Fruit fly (Drosophila melanogaster): ENCODE data around the gene Pex19.
A peak's percentile ranks its signal among the peaks of the same experiment; 100 is the strongest.

Pex19 gene

DNA sequence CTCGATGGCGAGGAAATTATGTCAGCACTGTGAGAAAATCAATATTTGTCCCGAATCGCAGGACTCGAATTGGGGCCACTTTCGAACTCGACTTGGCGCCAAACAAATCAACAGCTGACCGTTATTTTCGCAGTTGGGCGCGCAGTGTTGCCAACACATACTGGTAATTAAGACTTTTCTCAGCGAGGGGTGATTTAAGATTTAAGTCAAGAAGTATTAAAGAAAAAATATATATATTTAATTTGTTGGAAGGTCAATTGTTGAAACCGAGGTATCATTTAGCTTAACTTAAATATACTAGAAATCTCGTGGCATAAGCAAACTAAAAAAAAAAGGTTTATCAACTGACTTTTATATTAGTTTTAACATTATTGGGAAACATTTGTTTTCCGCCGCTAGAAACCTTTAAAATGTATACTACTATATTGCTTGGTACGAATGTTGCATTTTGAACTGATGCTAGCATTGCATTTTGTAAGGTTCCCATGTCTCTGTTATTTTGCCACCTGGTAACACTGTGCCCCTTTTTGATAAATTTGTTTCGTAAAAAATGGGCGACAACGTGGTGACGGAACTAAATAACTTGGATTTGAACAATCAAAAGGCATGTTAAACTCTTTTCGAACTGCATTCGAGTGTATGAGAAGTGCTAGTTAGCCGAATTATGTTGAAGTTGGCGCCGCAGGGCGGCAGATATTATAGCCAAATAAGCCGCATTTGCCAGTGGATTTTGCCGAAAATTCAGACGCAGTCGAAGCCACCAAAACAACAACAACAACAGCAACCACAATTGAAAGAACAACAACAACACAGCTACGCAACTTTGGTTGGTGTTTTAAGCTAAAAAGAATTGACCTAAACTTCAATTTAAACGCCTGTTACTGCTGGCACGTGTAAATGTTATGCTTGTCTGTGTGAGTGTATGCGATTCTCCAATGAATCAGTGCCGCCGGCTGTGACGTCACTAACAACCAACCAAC lies 11.9 kb downstream of the Pex19 start, which contains the start of the genes Patsas and ThrRS (continued):
- TF ChIP-seq NfI (GFP tag; optimal IDR thresholded peaks at IDR 0.05), result peak; percentile 86
- TF ChIP-seq corto (GFP tag; optimal IDR thresholded peaks at IDR 0.05), result no peak
- TF ChIP-seq CG7839 (tag; optimal IDR thresholded peaks at IDR 0.05), result peak; percentile 92
- TF ChIP-seq gt (GFP tag; IDR thresholded peaks at IDR 0.05), result peak; percentile 53; the same call in 1 of the 2 replicates
- TF ChIP-seq Deaf1 (tag; optimal IDR thresholded peaks at IDR 0.05), result no peak
- TF ChIP-seq cg (GFP tag; optimal IDR thresholded peaks at IDR 0.05), result peak; percentile 69
- TF ChIP-seq rib (GFP tag; IDR thresholded peaks at IDR 0.05), result peak; percentile 55; the same call in 1 of the 2 replicates
- no peak for TF ChIP-seq bigmax (GFP tag; optimal IDR thresholded peaks at IDR 0.05)
- TF ChIP-seq oc (tag; optimal IDR thresholded peaks at IDR 0.05), result no peak
- TF ChIP-seq CG12769 (tag; optimal IDR thresholded peaks at IDR 0.05), result no peak
- peak; percentile 96 for TF ChIP-seq sens (GFP tag)
- peak; percentile 78 to 88 for TF ChIP-seq Hr51 (GFP tag; optimal IDR thresholded peaks at IDR 0.05)
- no peak for TF ChIP-seq Kr (GFP tag; optimal IDR thresholded peaks at IDR 0.05)
- peak; percentile 91 for TF ChIP-seq Hmr (GFP tag; optimal IDR thresholded peaks at IDR 0.05)
- TF ChIP-seq D19B (GFP tag; optimal IDR thresholded peaks at IDR 0.05), result peak; percentile 72
- peak; percentile 83 for TF ChIP-seq cato (GFP tag; optimal IDR thresholded peaks at IDR 0.05; ENCODE audit: borderline replicate concordance)
- TF ChIP-seq CG11093 (GFP tag; IDR thresholded peaks at IDR 0.05), result peak; percentile 74; the same call in 2 of the 3 replicates
- TF ChIP-seq crc (GFP tag; optimal IDR thresholded peaks at IDR 0.05), result peak; percentile 43
- peak; percentile 89 for TF ChIP-seq CG6689 (GFP tag; IDR thresholded peaks at IDR 0.05)
- peak; percentile 28 for TF ChIP-seq tup (GFP tag; optimal IDR thresholded peaks at IDR 0.05)
- TF ChIP-seq wor (GFP tag; IDR thresholded peaks at IDR 0.05), result peak; percentile 32; the same call in 1 of the 2 replicates
- no peak for TF ChIP-seq inv (GFP tag; IDR thresholded peaks at IDR 0.05; ENCODE audit: partially characterized antibody)
- peak; percentile 24 for TF ChIP-seq luna (GFP tag; optimal IDR thresholded peaks at IDR 0.05)
- TF ChIP-seq slbo (GFP tag; IDR thresholded peaks at IDR 0.05), result peak; percentile 91
- peak; percentile 69 for TF ChIP-seq gsb (GFP tag; IDR thresholded peaks at IDR 0.05)
- TF ChIP-seq CG12299 (tag; optimal IDR thresholded peaks at IDR 0.05), result peak; percentile 79
- peak in 1 of 3 experiments; percentile 85 for TF ChIP-seq lola (GFP tag; optimal IDR thresholded peaks at IDR 0.05)
- peak; percentile 86 for TF ChIP-seq CG14441 (GFP tag; IDR thresholded peaks at IDR 0.05)
- TF ChIP-seq CG6791 (GFP tag; IDR thresholded peaks at IDR 0.05; ENCODE audit: partially characterized antibody), result no peak
- TF ChIP-seq NFAT (GFP tag; IDR thresholded peaks at IDR 0.05), result peak; percentile 74
- peak; percentile 72 for TF ChIP-seq tx (GFP tag; optimal IDR thresholded peaks at IDR 0.05)
- peak; percentile 70 for TF ChIP-seq stwl (tag; optimal IDR thresholded peaks at IDR 0.05)
- peak; percentile 82 for TF ChIP-seq sob (GFP tag; IDR thresholded peaks at IDR 0.05)
- TF ChIP-seq Mrtf (GFP tag; IDR thresholded peaks at IDR 0.05), result peak; percentile 82
- TF ChIP-seq Oaz (GFP tag; IDR thresholded peaks at IDR 0.05), result peak; percentile 65; the same call in 1 of the 2 replicates
- peak; percentile 67 for TF ChIP-seq Rx (GFP tag; IDR thresholded peaks at IDR 0.05)
- peak; percentile 90 for TF ChIP-seq CG15269 (tag; optimal IDR thresholded peaks at IDR 0.05)
- peak; percentile 75 for TF ChIP-seq CG11085 (GFP tag; IDR thresholded peaks at IDR 0.05)
- peak; percentile 73 for TF ChIP-seq CG10462 (GFP tag; optimal IDR thresholded peaks at IDR 0.05)
- peak; percentile 49 for TF ChIP-seq Lhr (GFP tag; optimal IDR thresholded peaks at IDR 0.05)
- TF ChIP-seq CG6683 (GFP tag; optimal IDR thresholded peaks at IDR 0.05), result peak; percentile 47
- TF ChIP-seq sd (tag; optimal IDR thresholded peaks at IDR 0.05), result peak; percentile 61
- TF ChIP-seq h (optimal IDR thresholded peaks at IDR 0.05), result no peak
- peak; percentile 87 for TF ChIP-seq PHDP (tag; optimal IDR thresholded peaks at IDR 0.05)
- TF ChIP-seq sim (GFP tag; IDR thresholded peaks at IDR 0.05), result 0 out of 2 replicates have a peak, but pooled peaks have one; percentile 47
- peak; percentile 83 for TF ChIP-seq Drgx (GFP tag; IDR thresholded peaks at IDR 0.05)
- peak; percentile 79 for TF ChIP-seq Ets97D (GFP tag; optimal IDR thresholded peaks at IDR 0.05)
- TF ChIP-seq Tbp (GFP tag; optimal IDR thresholded peaks at IDR 0.05), result no peak

All from whole organism, embryonic.